Fruit fly (Drosophila melanogaster) whole organism, wandering third instar larva: ENCODE results near the gene Cyp4c3.

Experiments
- Abd-B ChIP-seq: fragments of >200 bp; optimal IDR thresholded peaks from 2 replicates; lab custom pipeline; 2017; ENCODE audit warnings: missing biosample characterization, missing genetic modification characterization
- Dfd ChIP-seq: fragments of >200 bp; optimal IDR thresholded peaks from 2 replicates; lab custom pipeline; 2017; ENCODE audit warnings: missing biosample characterization, missing genetic modification characterization
- Myc ChIP-seq: fragments of >200 bp; optimal IDR thresholded peaks from 2 replicates; lab custom pipeline; 2017
- Vsx2 ChIP-seq: fragments of 200-300, 225-300 bp; sonication (Bioruptor generic); optimal IDR thresholded peaks from 2 replicates; lab custom pipeline; 2018; ENCODE audit warnings: missing biosample characterization, missing genetic modification characterization; ENCODE audit not compliant: partially characterized antibody
- psq ChIP-seq: fragments of 200-800 bp; sonication (Bioruptor generic); optimal IDR thresholded peaks from 3 replicates; lab custom pipeline; 2017; ENCODE audit warnings: missing biosample characterization, mild to moderate bottlenecking, missing genetic modification characterization, moderate library complexity
- sv ChIP-seq: fragments of 200-800 bp; sonication (Bioruptor generic); optimal IDR thresholded peaks from 3 replicates; lab custom pipeline; 2016; ENCODE audit warnings: missing biosample characterization, missing genetic modification characterization

dm6 chr3R:30915235-30915634 is 21.4 kb downstream of the Cyp4c3 start:
- TF ChIP-seq Dfd (no peak), Vsx2 (GFP tag; lab: Kevin White, UChicago) (no peak), sv (GFP tag; lab: Kevin White, UChicago) (no peak), Myc (lab: Kevin White, UChicago) (no peak), psq (GFP tag; lab: Kevin White, UChicago) (no peak), Abd-B (GFP tag; lab: Kevin White, UChicago) (no peak)
